Fruit fly (Drosophila melanogaster): ENCODE results near the gene Diap1.

DNA sequence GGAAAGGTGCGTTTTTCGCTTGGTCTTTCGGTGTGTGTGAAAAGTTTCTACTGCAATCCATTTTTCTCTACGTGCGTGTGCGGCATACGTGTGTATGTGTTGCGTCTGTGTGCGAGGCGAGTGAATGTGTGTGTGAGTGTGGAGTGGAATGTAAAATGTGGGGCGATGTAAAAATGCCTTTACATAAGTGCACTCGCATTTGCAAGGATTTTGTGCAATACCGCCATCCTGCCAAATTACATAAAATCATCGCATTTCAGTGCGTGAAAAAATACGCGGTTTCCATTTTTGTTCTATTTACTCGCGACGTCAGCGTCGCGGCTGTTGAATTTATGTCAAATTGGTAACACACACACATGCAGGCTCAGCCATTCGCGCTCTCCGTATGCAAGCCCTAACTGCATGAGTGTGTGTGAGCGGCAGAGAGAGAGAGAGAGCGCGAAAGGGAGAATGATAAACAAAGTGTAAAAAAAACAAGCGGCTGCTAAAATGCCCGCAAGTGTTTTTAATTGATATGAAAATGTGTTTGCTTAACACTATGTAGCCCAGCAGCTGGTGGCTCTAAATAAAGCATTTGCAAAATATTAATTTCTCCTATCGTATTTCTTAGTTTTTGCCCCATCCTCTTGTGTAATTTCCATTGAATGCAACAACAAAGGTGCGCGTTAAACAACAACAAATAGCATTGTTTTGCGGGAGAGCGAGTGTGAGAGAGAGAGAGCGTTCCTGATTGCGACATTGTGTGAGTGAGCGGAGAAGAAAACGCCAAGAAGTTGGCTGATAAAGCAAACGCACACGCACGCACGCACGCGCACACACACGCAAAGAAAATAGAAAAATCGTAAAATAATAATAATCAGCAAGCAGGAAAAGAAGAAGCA is 1.6 kb upstream of the Diap1 start:
- TF ChIP-seq Dad (GFP tag; optimal IDR thresholded peaks at IDR 0.05) (no peak), br (optimal IDR thresholded peaks at IDR 0.05) (no peak)
